Worm (Caenorhabditis elegans) whole organism, L4/young adult: Measurements from ENCODE around the gene R09F10.8.

ENCODE experiments used
- W03F9.2 ChIP-seq: fragments of 150-350 bp; optimal IDR thresholded peaks from 2 replicates; lab custom pipeline; 2014; ENCODE audit warnings: missing biosample characterization, missing genetic modification characterization
- dao-5 ChIP-seq: sonication (generic microtip); optimal IDR thresholded peaks from 2 replicates; lab custom pipeline; 2016; ENCODE audit warnings: missing genotype, missing genetic modification characterization, moderate library complexity, missing compliant biosample characterization

DNA sequence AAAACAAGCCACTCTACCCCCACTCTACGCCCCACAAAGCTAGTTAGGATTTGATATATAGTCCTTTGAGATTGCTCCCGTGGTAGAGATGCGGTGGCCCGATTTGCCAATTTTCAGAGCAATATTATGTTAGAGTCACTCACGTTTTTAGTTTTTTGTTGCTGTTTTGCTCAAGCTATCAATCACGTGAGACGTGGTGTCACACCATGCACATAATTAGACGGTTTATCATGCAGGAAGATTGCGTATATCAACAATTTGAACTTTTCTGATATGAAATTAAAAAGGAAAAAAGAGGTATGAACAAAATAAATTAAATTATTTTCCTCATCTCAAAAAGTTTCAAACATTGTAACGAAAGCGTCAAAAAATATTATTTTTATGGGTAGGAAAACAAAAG, 30.1 kb upstream of the R09F10.8 start:
- no peak for TF ChIP-seq dao-5 (tag; lab: Kevin White, UChicago)
- TF ChIP-seq W03F9.2 (tag; lab: Kevin White, UChicago): no peak
